Worm (Caenorhabditis elegans) whole organism, mixed stage, embryonic: Measurements from ENCODE around the gene ZK1307.7.

Experiments
- M03D4.4 ChIP-seq: sonication (generic microtip); optimal IDR thresholded peaks from 2 replicates; lab custom pipeline; 2017; ENCODE audit warnings: mild to moderate bottlenecking, missing genetic modification characterization, missing compliant biosample characterization
- bed-3 ChIP-seq: fragments of 200-800 bp; sonication (Bioruptor generic); optimal IDR thresholded peaks from 3 replicates; lab custom pipeline; 2018; ENCODE audit warnings: mild to moderate bottlenecking, missing genetic modification characterization, moderate library complexity, missing compliant biosample characterization
- ceh-39 ChIP-seq: fragments of 150-350 bp; optimal IDR thresholded peaks from 2 replicates; lab custom pipeline; 2014; ENCODE audit warnings: missing biosample characterization, missing genetic modification characterization
- ceh-43 ChIP-seq: fragments of 200-800 bp; sonication (Bioruptor generic); optimal IDR thresholded peaks from 2 replicates; lab custom pipeline; 2018; ENCODE audit warnings: mild to moderate bottlenecking, missing genetic modification characterization, moderate library complexity, missing compliant biosample characterization
- ces-1 ChIP-seq: fragments of 150-350 bp; optimal IDR thresholded peaks from 2 replicates; lab custom pipeline; 2014; ENCODE audit warnings: missing biosample characterization, missing genetic modification reagents, missing genetic modification characterization
- drap-1 ChIP-seq: fragments of 200-800 bp; sonication (Bioruptor generic); optimal IDR thresholded peaks from 3 replicates; lab custom pipeline; 2018; ENCODE audit warnings: mild to moderate bottlenecking, missing genetic modification characterization, missing compliant biosample characterization
- elt-1 ChIP-seq: sonication (generic microtip); optimal IDR thresholded peaks from 2 replicates; lab custom pipeline; 2017; ENCODE audit warnings: missing genetic modification characterization, mild to moderate bottlenecking, missing compliant biosample characterization, antibody characterized with exemption, moderate library complexity, borderline replicate concordance; ENCODE audit not compliant: insufficient read depth
- elt-3 ChIP-seq: fragments of 150-350 bp; optimal IDR thresholded peaks from 2 replicates; lab custom pipeline; 2014; ENCODE audit warnings: missing biosample characterization, missing genetic modification characterization
- flh-1 ChIP-seq: fragments of 200-800 bp; sonication (Bioruptor generic); optimal IDR thresholded peaks from 2 replicates; lab custom pipeline; 2018; ENCODE audit warnings: mild to moderate bottlenecking, missing genetic modification characterization, moderate library complexity, missing compliant biosample characterization
- ham-2 ChIP-seq: fragments of 200-800 bp; sonication (Bioruptor generic); optimal IDR thresholded peaks from 2 replicates; lab custom pipeline; 2018; ENCODE audit warnings: mild to moderate bottlenecking, missing genetic modification characterization, missing compliant biosample characterization
- hlh-1 ChIP-seq: fragments of 150-350 bp; optimal IDR thresholded peaks from 2 replicates; lab custom pipeline; 2014; ENCODE audit warnings: missing biosample characterization, missing genetic modification reagents, missing genetic modification characterization
- lin-13 ChIP-seq: fragments of 150-350 bp; optimal IDR thresholded peaks from 2 replicates; lab custom pipeline; 2014; ENCODE audit warnings: missing biosample characterization, missing genetic modification characterization
- lin-32 ChIP-seq: fragments of 200-800 bp; sonication (Bioruptor generic); optimal IDR thresholded peaks from 2 replicates; lab custom pipeline; 2018; ENCODE audit warnings: mild to moderate bottlenecking, missing genetic modification characterization, missing compliant biosample characterization
- lsy-2 ChIP-seq: fragments of 150-350 bp; optimal IDR thresholded peaks from 2 replicates; lab custom pipeline; 2014; ENCODE audit warnings: missing biosample characterization, missing genetic modification characterization
- mab-5 ChIP-seq: fragments of 150-350 bp; optimal IDR thresholded peaks from 2 replicates; lab custom pipeline; 2014; ENCODE audit warnings: missing biosample characterization, missing genetic modification characterization
- mep-1 ChIP-seq: fragments of 150-350 bp; optimal IDR thresholded peaks from 2 replicates; lab custom pipeline; 2017; ENCODE audit warnings: missing biosample characterization, missing genetic modification reagents, missing genetic modification characterization, inconsistent platforms
- nhr-12 ChIP-seq: fragments of 150-350 bp; optimal IDR thresholded peaks from 2 replicates; lab custom pipeline; 2014; ENCODE audit warnings: missing biosample characterization, missing genetic modification characterization
- nhr-2 ChIP-seq: fragments of 150-350 bp; optimal IDR thresholded peaks from 2 replicates; lab custom pipeline; 2014; ENCODE audit warnings: missing biosample characterization, missing genetic modification characterization
- nhr-237 ChIP-seq: fragments of 150-350 bp; optimal IDR thresholded peaks from 2 replicates; lab custom pipeline; 2014; ENCODE audit warnings: missing biosample characterization, missing genetic modification characterization
- nhr-28 ChIP-seq: fragments of 150-350 bp; optimal IDR thresholded peaks from 2 replicates; lab custom pipeline; 2014; ENCODE audit warnings: missing biosample characterization, missing genetic modification characterization
- nhr-76 ChIP-seq: sonication (generic microtip); optimal IDR thresholded peaks from 2 replicates; lab custom pipeline; 2017; ENCODE audit warnings: missing biosample characterization, missing genetic modification characterization
- pha-4 ChIP-seq: fragments of 150-350 bp; optimal IDR thresholded peaks from 2 replicates; lab custom pipeline; 2018; ENCODE audit warnings: missing biosample characterization, missing genetic modification reagents, missing genetic modification characterization
- sem-2 ChIP-seq: fragments of 200-800 bp; sonication (Bioruptor generic); optimal IDR thresholded peaks from 2 replicates; lab custom pipeline; 2018; ENCODE audit warnings: mild to moderate bottlenecking, missing genetic modification characterization, missing compliant biosample characterization
- sptf-1 ChIP-seq: sonication (generic microtip); optimal IDR thresholded peaks from 2 replicates; lab custom pipeline; 2017; ENCODE audit warnings: mild to moderate bottlenecking, missing genetic modification characterization, moderate library complexity, missing compliant biosample characterization
- tbx-8 ChIP-seq: fragments of 200-800 bp; sonication (Bioruptor generic); optimal IDR thresholded peaks from 2 replicates; lab custom pipeline; 2018; ENCODE audit warnings: mild to moderate bottlenecking, missing genetic modification characterization, moderate library complexity, missing compliant biosample characterization
- unc-120 ChIP-seq: sonication (generic microtip); optimal IDR thresholded peaks from 2 replicates; lab custom pipeline; 2017; ENCODE audit warnings: missing genetic modification characterization, missing compliant biosample characterization; ENCODE audit not compliant: poor library complexity, severe bottlenecking
- unc-39 ChIP-seq: fragments of 150-350 bp; optimal IDR thresholded peaks from 2 replicates; lab custom pipeline; 2014; ENCODE audit warnings: missing biosample characterization, missing genetic modification characterization
- unc-62 ChIP-seq: fragments of 150-350 bp; optimal IDR thresholded peaks from 2 replicates; lab custom pipeline; 2014; ENCODE audit warnings: missing biosample characterization, missing genetic modification reagents, missing genetic modification characterization
- zip-8 ChIP-seq: fragments of 150-350 bp; optimal IDR thresholded peaks from 2 replicates; lab custom pipeline; 2014; ENCODE audit warnings: missing biosample characterization, missing genetic modification characterization
- ztf-11 ChIP-seq: fragments of 150-350 bp; optimal IDR thresholded peaks from 2 replicates; lab custom pipeline; 2014; ENCODE audit warnings: missing biosample characterization, missing genetic modification characterization

ZK1307.7 gene

ce11 chrII:9601069-9601468 is 35.3 kb upstream of the ZK1307.7 start:
- no peak for TF ChIP-seq mep-1 (tag; lab: Kevin White, UChicago)
- TF ChIP-seq flh-1 (GFP tag; lab: Kevin White, UChicago): no peak
- TF ChIP-seq mab-5: no peak
- TF ChIP-seq sem-2 (GFP tag; lab: Kevin White, UChicago): no peak
- TF ChIP-seq nhr-12 (tag; lab: Kevin White, UChicago): no peak
- TF ChIP-seq unc-120 (tag; lab: Kevin White, UChicago): peak; percentile 5
- no peak for TF ChIP-seq ces-1 (GFP tag; lab: Kevin White, UChicago)
- TF ChIP-seq elt-3 (tag; lab: Kevin White, UChicago): no peak

- no peak for TF ChIP-seq elt-3 (tag; lab: Kevin White, UChicago)
- no peak for TF ChIP-seq nhr-12 (tag; lab: Kevin White, UChicago)
- no peak for TF ChIP-seq lin-32 (GFP tag; lab: Kevin White, UChicago)
- no peak for TF ChIP-seq drap-1 (GFP tag; lab: Kevin White, UChicago)
- TF ChIP-seq elt-1 (tag; lab: Kevin White, UChicago): no peak
- TF ChIP-seq ceh-43 (GFP tag; lab: Kevin White, UChicago): no peak
- no peak for TF ChIP-seq lsy-2 (tag; lab: Kevin White, UChicago)
- no peak for TF ChIP-seq nhr-2 (tag; lab: Kevin White, UChicago)
- TF ChIP-seq ceh-39 (tag; lab: Kevin White, UChicago): no peak
- no peak for TF ChIP-seq flh-1 (GFP tag; lab: Kevin White, UChicago)
- no peak for TF ChIP-seq M03D4.4 (tag; lab: Kevin White, UChicago)
- no peak for TF ChIP-seq sptf-1 (tag; lab: Kevin White, UChicago)
- no peak for TF ChIP-seq nhr-76 (tag; lab: Kevin White, UChicago)
- TF ChIP-seq hlh-1 (tag; lab: Kevin White, UChicago): no peak
- no peak for TF ChIP-seq pha-4 (tag; lab: Kevin White, UChicago)
- no peak for TF ChIP-seq bed-3
- TF ChIP-seq lin-13 (tag; lab: Kevin White, UChicago): no peak
- TF ChIP-seq ztf-11 (tag; lab: Kevin White, UChicago): no peak
Measured at ce11 chrII:9601679-9602078, 34.7 kb upstream of the ZK1307.7 start.

ce11 chrII:9602566-9602965 is 33.8 kb upstream of the ZK1307.7 start:
- TF ChIP-seq unc-62 (GFP tag; lab: Kevin White, UChicago) (no peak), zip-8 (tag; lab: Kevin White, UChicago) (no peak), ceh-43 (GFP tag; lab: Kevin White, UChicago) (no peak), ces-1 (GFP tag; lab: Kevin White, UChicago) (no peak), hlh-1 (tag; lab: Kevin White, UChicago) (no peak), tbx-8 (GFP tag; lab: Kevin White, UChicago) (no peak), lsy-2 (tag; lab: Kevin White, UChicago) (no peak), ham-2 (GFP tag; lab: Kevin White, UChicago) (no peak), mab-5 (no peak)

- TF ChIP-seq tbx-8 (GFP tag; lab: Kevin White, UChicago) (no peak), pha-4 (tag; lab: Kevin White, UChicago) (peak; percentile 68), nhr-237 (tag; lab: Kevin White, UChicago) (peak; percentile 80), unc-120 (tag; lab: Kevin White, UChicago) (peak; percentile 75), mep-1 (tag; lab: Kevin White, UChicago) (peak; percentile 32), mab-5 (peak; percentile 3), unc-39 (tag; lab: Kevin White, UChicago) (no peak), nhr-2 (tag; lab: Kevin White, UChicago) (no peak), elt-3 (tag; lab: Kevin White, UChicago) (no peak), lsy-2 (tag; lab: Kevin White, UChicago) (peak; percentile 34), nhr-28 (peak; percentile 28), hlh-1 (tag; lab: Kevin White, UChicago) (peak; percentile 65), unc-62 (GFP tag; lab: Kevin White, UChicago) (peak; percentile 80)
- TF ChIP-seq, all 35 proteins: peak for 9
Measured at ce11 chrII:9603419-9603818, 33.0 kb upstream of the ZK1307.7 start.

ce11 chrII:9604063-9604462 is 32.3 kb upstream of the ZK1307.7 start:
- TF ChIP-seq mep-1 (tag; lab: Kevin White, UChicago) (no peak), unc-120 (tag; lab: Kevin White, UChicago) (no peak), hlh-1 (tag; lab: Kevin White, UChicago) (no peak), nhr-28 (no peak), lin-32 (GFP tag; lab: Kevin White, UChicago) (no peak)
- TF ChIP-seq, all 35 proteins: peak for 0
